Fruit fly (Drosophila melanogaster) S2 (cell line): Measurements from ENCODE around the gene tal-1A.

ENCODE experiments used
- CG8478 ChIP-seq: fragments of >200 bp; optimal IDR thresholded peaks from 2 replicates; lab custom pipeline; 2018
- CTCF ChIP-seq, 2 experiments: fragments of >200 bp; optimal IDR thresholded peaks; 2 replicates each; lab custom pipeline; 2018

- TF ChIP-seq CG8478 (lab: Kevin White, UChicago) (no peak), CTCF (optimal IDR thresholded peaks at IDR 0.05; lab: Kevin White, UChicago) (no peak)
Observed at dm6 chr3R:13806032-13806709, 6.7 kb upstream of the tal-1A start.
